Fruit fly (Drosophila melanogaster): Measurements from ENCODE around the gene Mst87F.

Gene Mst87F

DNA sequence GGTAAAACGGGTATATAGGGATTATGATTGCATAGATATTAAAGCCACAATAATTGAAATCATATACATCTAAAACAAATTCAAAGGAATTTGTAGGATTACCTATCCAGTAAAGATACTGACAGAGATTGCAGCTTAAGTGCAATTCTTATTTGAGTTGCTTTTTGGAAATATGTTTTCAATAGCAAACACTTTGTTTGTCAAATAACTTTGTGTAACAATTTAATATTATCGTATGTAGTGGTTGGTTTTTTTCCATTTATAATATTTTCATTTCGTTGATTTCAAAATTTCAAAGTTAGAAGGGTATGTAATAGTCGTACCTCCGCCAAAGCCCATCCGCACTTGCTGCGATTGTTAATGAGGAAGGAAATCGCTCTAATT is 21.1 kb downstream of the Mst87F start (continued):
- TF ChIP-seq hkb (optimal IDR thresholded peaks at IDR 0.05) (no peak), hkb (GFP tag; IDR thresholded peaks at IDR 0.05) (no peak), bsh (GFP tag; optimal IDR thresholded peaks at IDR 0.05) (peak in 1 of 2 experiments; percentile 1), sisA (GFP tag; IDR thresholded peaks at IDR 0.05) (no peak), lola (GFP tag; optimal IDR thresholded peaks at IDR 0.05) (peak in 1 of 3 experiments; percentile 0), unpg (GFP tag; optimal IDR thresholded peaks at IDR 0.05) (no peak)

- TF ChIP-seq CHES-1-like (GFP tag; optimal IDR thresholded peaks at IDR 0.05) (no peak), CG15073 (GFP tag; optimal IDR thresholded peaks at IDR 0.05) (no peak), Kr (GFP tag; optimal IDR thresholded peaks at IDR 0.05) (no peak), danr (GFP tag; IDR thresholded peaks at IDR 0.05) (no peak), ham (GFP tag; IDR thresholded peaks at IDR 0.05) (no peak), CG13894 (tag; optimal IDR thresholded peaks at IDR 0.05) (peak; percentile 53), CG6683 (GFP tag; optimal IDR thresholded peaks at IDR 0.05) (no peak), Hr39 (optimal IDR thresholded peaks at IDR 0.05) (no peak), seq (GFP tag; IDR thresholded peaks at IDR 0.05) (0 out of 2 replicates have a peak, but pooled peaks have one; percentile 8), insv (GFP tag; optimal IDR thresholded peaks at IDR 0.05) (no peak), vfl (GFP tag; optimal IDR thresholded peaks at IDR 0.05) (no peak), CG2889 (GFP tag; IDR thresholded peaks at IDR 0.05) (no peak), Ssrp (tag; optimal IDR thresholded peaks at IDR 0.05) (no peak), NC2α (GFP tag; optimal IDR thresholded peaks at IDR 0.05) (no peak), CG6654 (GFP tag; optimal IDR thresholded peaks at IDR 0.05) (no peak), Hmr (GFP tag; optimal IDR thresholded peaks at IDR 0.05) (no peak), fd96Cb (tag; optimal IDR thresholded peaks at IDR 0.05) (no peak), CG2712 (tag; optimal IDR thresholded peaks at IDR 0.05) (no peak), CG15696 (tag; optimal IDR thresholded peaks at IDR 0.05) (no peak), her (GFP tag; optimal IDR thresholded peaks at IDR 0.05) (no peak), abd-A (tag; optimal IDR thresholded peaks at IDR 0.05) (no peak), Med (GFP tag) (peak; percentile 47), cg (GFP tag; optimal IDR thresholded peaks at IDR 0.05) (peak; percentile 61), chif (GFP tag; optimal IDR thresholded peaks at IDR 0.05) (no peak), CG4328 (GFP tag; optimal IDR thresholded peaks at IDR 0.05) (no peak), fd102C (GFP tag; optimal IDR thresholded peaks at IDR 0.05) (no peak), CG3281 (GFP tag; optimal IDR thresholded peaks at IDR 0.05) (no peak), Lhr (GFP tag; optimal IDR thresholded peaks at IDR 0.05) (no peak), CG10147 (GFP tag; optimal IDR thresholded peaks at IDR 0.05) (no peak), Dip3 (GFP tag; optimal IDR thresholded peaks at IDR 0.05) (no peak), Myb (GFP tag; optimal IDR thresholded peaks at IDR 0.05) (no peak), nom (GFP tag; optimal IDR thresholded peaks at IDR 0.05) (no peak), z (GFP tag; IDR thresholded peaks at IDR 0.05) (peak; percentile 87)
Observed at dm6 chr3R:13806032-13806709, 21.6 kb downstream of the Mst87F start.
